Fruit fly (Drosophila melanogaster) whole organism, prepupa: ENCODE measurements around the gene CG16957.

Source experiments
- Blimp-1 ChIP-seq: fragments of 200-800 bp; sonication (Bioruptor generic); optimal IDR thresholded peaks from 3 replicates; lab custom pipeline; 2017; ENCODE audit warnings: missing biosample characterization, missing genetic modification characterization, mild to moderate bottlenecking, moderate library complexity, missing genetic modification reagents
- CG10631 ChIP-seq: fragments of 200-800 bp; sonication (Bioruptor generic); optimal IDR thresholded peaks from 2 replicates; lab custom pipeline; 2016; ENCODE audit warnings: missing biosample characterization, missing genetic modification characterization
- CG10669 ChIP-seq: fragments of 200-800 bp; sonication (Bioruptor generic); optimal IDR thresholded peaks from 3 replicates; lab custom pipeline; 2018; ENCODE audit warnings: missing biosample characterization, mild to moderate bottlenecking, missing genetic modification characterization, moderate library complexity
- CG11294 ChIP-seq: fragments of 200-800 bp; sonication (Bioruptor generic); IDR thresholded peaks from 2 replicates; pipeline ENCODE4 v1.3.6; 2022; ENCODE audit warnings: missing biosample characterization, missing genetic modification characterization
- CG11762 ChIP-seq: fragments of 200-800 bp; sonication (Bioruptor generic); optimal IDR thresholded peaks from 3 replicates; lab custom pipeline; 2016; ENCODE audit warnings: missing biosample characterization, missing genetic modification characterization; ENCODE audit not compliant: insufficient read depth
- CG11902 ChIP-seq: fragments of 200-800 bp; sonication (Bioruptor generic); optimal IDR thresholded peaks from 3 replicates; lab custom pipeline; 2016; ENCODE audit warnings: missing biosample characterization, missing genetic modification characterization
- CG15336 ChIP-seq: fragments of 200-800 bp; sonication (Bioruptor generic); IDR thresholded peaks from 2 replicates; pipeline ENCODE4 v1.3.6; 2022; ENCODE audit warnings: missing biosample characterization, missing genetic modification characterization
- CG16779 ChIP-seq: fragments of 200-800 bp; sonication (Bioruptor generic); optimal IDR thresholded peaks from 3 replicates; lab custom pipeline; 2017; ENCODE audit warnings: missing biosample characterization, mild to moderate bottlenecking, missing genetic modification characterization
- CG3032 ChIP-seq: fragments of 200-800 bp; optimal IDR thresholded peaks from 2 replicates; lab custom pipeline; 2019; ENCODE audit warnings: missing biosample characterization, mild to moderate bottlenecking, missing genetic modification characterization, moderate library complexity
- CG31627 ChIP-seq: fragments of 200-800 bp; sonication (Bioruptor generic); optimal IDR thresholded peaks from 3 replicates; lab custom pipeline; 2016; ENCODE audit warnings: missing biosample characterization, missing genetic modification characterization
- CG3919 ChIP-seq: fragments of 200-800 bp; sonication (Bioruptor generic); optimal IDR thresholded peaks from 3 replicates; lab custom pipeline; 2016; ENCODE audit warnings: missing biosample characterization, missing genetic modification characterization
- CG4318 ChIP-seq: fragments of 200-800 bp; sonication (Bioruptor generic); optimal IDR thresholded peaks from 3 replicates; lab custom pipeline; 2017; ENCODE audit warnings: missing biosample characterization, mild to moderate bottlenecking, missing genetic modification characterization
- CG6163 ChIP-seq: fragments of 200-800 bp; sonication (Bioruptor generic); IDR thresholded peaks from 3 replicates; pipeline ENCODE4 v1.3.6; 2022; ENCODE audit warnings: missing biosample characterization, missing genetic modification characterization
- CG6792 ChIP-seq: fragments of 200-800 bp; sonication (Bioruptor generic); optimal IDR thresholded peaks from 3 replicates; lab custom pipeline; 2016; ENCODE audit warnings: missing biosample characterization, missing genetic modification characterization
- CG6808 ChIP-seq: fragments of 200-800 bp; sonication (Bioruptor generic); optimal IDR thresholded peaks from 3 replicates; lab custom pipeline; 2017; ENCODE audit warnings: missing biosample characterization, missing genetic modification characterization, mild to moderate bottlenecking, moderate library complexity, missing genetic modification reagents
- CG6854 ChIP-seq: fragments of 200-800 bp; sonication (Bioruptor generic); optimal IDR thresholded peaks from 2 replicates; lab custom pipeline; 2017; ENCODE audit warnings: missing biosample characterization, mild to moderate bottlenecking, missing genetic modification characterization
- CG7368 ChIP-seq: fragments of 200-800 bp; sonication (Bioruptor generic); optimal IDR thresholded peaks from 3 replicates; lab custom pipeline; 2016; ENCODE audit warnings: missing biosample characterization, missing genetic modification characterization
- CG8319 ChIP-seq: fragments of 200-800 bp; sonication (Bioruptor generic); optimal IDR thresholded peaks from 3 replicates; lab custom pipeline; 2016; ENCODE audit warnings: missing biosample characterization, missing genetic modification characterization
- CG9139 ChIP-seq: fragments of 200-800 bp; sonication (Bioruptor generic); optimal IDR thresholded peaks from 3 replicates; lab custom pipeline; 2017; ENCODE audit warnings: missing biosample characterization, mild to moderate bottlenecking, missing genetic modification characterization
- Eip75B ChIP-seq: fragments of 200-800 bp; sonication (Bioruptor generic); optimal IDR thresholded peaks from 3 replicates; lab custom pipeline; 2016; ENCODE audit warnings: missing biosample characterization, missing genetic modification characterization
- Eip93F ChIP-seq: fragments of 200-800 bp; sonication (Bioruptor generic); optimal IDR thresholded peaks from 2 replicates; lab custom pipeline; 2016; ENCODE audit warnings: missing biosample characterization, mild to moderate bottlenecking, missing genetic modification characterization
- Ets21C ChIP-seq: fragments of 200-800 bp; sonication (Bioruptor generic); optimal IDR thresholded peaks from 3 replicates; lab custom pipeline; 2016; ENCODE audit warnings: missing biosample characterization, missing genetic modification characterization
- Ets96B ChIP-seq: fragments of 200-800 bp; optimal IDR thresholded peaks from 2 replicates; lab custom pipeline; 2019; ENCODE audit warnings: missing biosample characterization, mild to moderate bottlenecking, missing genetic modification characterization, moderate library complexity
- Gug ChIP-seq: fragments of 200-800 bp; sonication (Bioruptor generic); IDR thresholded peaks from 2 replicates; pipeline ENCODE4 v1.3.6; 2022; ENCODE audit warnings: missing biosample characterization, missing genetic modification characterization
- Hr38 ChIP-seq: sonication (Bioruptor generic); optimal IDR thresholded peaks from 2 replicates; lab custom pipeline; 2016; ENCODE audit warnings: missing biosample characterization, missing genetic modification characterization
- Hr39 ChIP-seq: fragments of 200-800 bp; sonication (Bioruptor generic); optimal IDR thresholded peaks from 2 replicates; lab custom pipeline; 2016; ENCODE audit warnings: missing biosample characterization, missing genetic modification characterization
- Hr4 ChIP-seq: fragments of 200-800 bp; sonication (Bioruptor generic); optimal IDR thresholded peaks from 3 replicates; lab custom pipeline; 2016; ENCODE audit warnings: missing biosample characterization, missing genetic modification characterization
- Lpt ChIP-seq: fragments of 200-800 bp; sonication (Bioruptor generic); optimal IDR thresholded peaks from 3 replicates; lab custom pipeline; 2016; ENCODE audit warnings: missing biosample characterization, missing genetic modification characterization
- OdsH ChIP-seq: fragments of 200-800 bp; sonication (Bioruptor generic); optimal IDR thresholded peaks from 3 replicates; lab custom pipeline; 2016; ENCODE audit warnings: missing biosample characterization, missing genetic modification characterization
- Smox ChIP-seq: fragments of 200-800 bp; sonication (Bioruptor generic); optimal IDR thresholded peaks from 3 replicates; lab custom pipeline; 2016; ENCODE audit warnings: missing biosample characterization, missing genetic modification characterization
- Sox102F ChIP-seq: fragments of 200-800 bp; sonication (Bioruptor generic); optimal IDR thresholded peaks from 2 replicates; lab custom pipeline; 2016; ENCODE audit warnings: missing biosample characterization, mild to moderate bottlenecking, missing genetic modification characterization
- Sox14 ChIP-seq: fragments of 200-800 bp; sonication (Bioruptor generic); optimal IDR thresholded peaks from 3 replicates; lab custom pipeline; 2016; ENCODE audit warnings: missing biosample characterization, missing genetic modification characterization
- Sox15 ChIP-seq: fragments of 200-800 bp; sonication (Bioruptor generic); optimal IDR thresholded peaks from 3 replicates; lab custom pipeline; 2016; ENCODE audit warnings: missing biosample characterization, missing genetic modification characterization
- acj6 ChIP-seq: fragments of 200-800 bp; sonication (Bioruptor generic); optimal IDR thresholded peaks from 3 replicates; lab custom pipeline; 2016; ENCODE audit warnings: missing biosample characterization, missing genetic modification characterization
- cyc ChIP-seq: fragments of 200-800 bp; sonication (Bioruptor generic); optimal IDR thresholded peaks from 3 replicates; lab custom pipeline; 2016; ENCODE audit warnings: missing biosample characterization, missing genetic modification characterization
- dac ChIP-seq: fragments of 200-800 bp; sonication (Bioruptor generic); optimal IDR thresholded peaks from 2 replicates; lab custom pipeline; 2017; ENCODE audit warnings: missing biosample characterization, mild to moderate bottlenecking, missing genetic modification characterization
- eg ChIP-seq: fragments of 200-800 bp; sonication (Bioruptor generic); IDR thresholded peaks from 3 replicates; pipeline ENCODE4 v1.3.6; 2022; ENCODE audit warnings: missing biosample characterization, missing genetic modification characterization
- esn ChIP-seq: fragments of 200-800 bp; sonication (Bioruptor generic); optimal IDR thresholded peaks from 2 replicates; lab custom pipeline; 2016; ENCODE audit warnings: missing biosample characterization, mild to moderate bottlenecking, missing genetic modification characterization, moderate library complexity
- fd59A ChIP-seq: fragments of 200-800 bp; sonication (Bioruptor generic); optimal IDR thresholded peaks from 2 replicates; lab custom pipeline; 2017; ENCODE audit warnings: missing biosample characterization, mild to moderate bottlenecking, missing genetic modification characterization, missing genetic modification reagents
- fd85E ChIP-seq: fragments of 200-800 bp; sonication (Bioruptor generic); optimal IDR thresholded peaks from 3 replicates; lab custom pipeline; 2016; ENCODE audit warnings: missing biosample characterization, missing genetic modification characterization
- lz ChIP-seq: fragments of 200-800 bp; sonication (Bioruptor generic); optimal IDR thresholded peaks from 3 replicates; lab custom pipeline; 2016; ENCODE audit warnings: missing biosample characterization, missing genetic modification characterization
- net ChIP-seq: fragments of 200-800 bp; sonication (Bioruptor generic); optimal IDR thresholded peaks from 3 replicates; lab custom pipeline; 2016; ENCODE audit warnings: missing biosample characterization, missing genetic modification characterization
- pdm3 ChIP-seq: fragments of 200-800 bp; sonication (Bioruptor generic); optimal IDR thresholded peaks from 3 replicates; lab custom pipeline; 2016; ENCODE audit warnings: missing biosample characterization, missing genetic modification characterization
- salr ChIP-seq, 2 experiments: fragments of 200-800 bp; sonication (Bioruptor generic); optimal IDR thresholded peaks; 3 replicates each; lab custom pipeline; 2016 to 2018; ENCODE audit warnings: missing biosample characterization in 2 of 2, missing genetic modification characterization in 2 of 2, mild to moderate bottlenecking in 1 of 2
- spab ChIP-seq: fragments of 200-800 bp; sonication (Bioruptor generic); optimal IDR thresholded peaks from 2 replicates; lab custom pipeline; 2017; ENCODE audit warnings: missing biosample characterization, mild to moderate bottlenecking, missing genetic modification characterization, missing genetic modification reagents
- ss ChIP-seq, 2 experiments: fragments of 200-800 bp; sonication (Bioruptor generic); optimal IDR thresholded peaks; 2 replicates in 1 of 2; 3 replicates in 1 of 2; lab custom pipeline; 2017 to 2018; ENCODE audit warnings: mild to moderate bottlenecking in 2 of 2, missing biosample characterization in 2 of 2, missing genetic modification characterization in 2 of 2, moderate library complexity in 1 of 2
- svp ChIP-seq: fragments of 200-800 bp; sonication (Bioruptor generic); peaks from one replicate; lab custom pipeline; 2016; ENCODE audit warnings: missing biosample characterization, missing genetic modification characterization
- topi ChIP-seq: fragments of 200-800 bp; sonication (Bioruptor generic); optimal IDR thresholded peaks from 3 replicates; lab custom pipeline; 2016; ENCODE audit warnings: missing biosample characterization, missing genetic modification characterization
- vri ChIP-seq: fragments of 200-800 bp; sonication (Bioruptor generic); optimal IDR thresholded peaks from 3 replicates; lab custom pipeline; 2016; ENCODE audit warnings: missing biosample characterization, mild to moderate bottlenecking, missing genetic modification characterization

CG16957 gene

dm6 chr2L:13394903-13395302 is 1.1 kb downstream of the CG16957 start, which contains the start of gene RpL24 (continued):
- TF ChIP-seq CG10631 (no peak), Sox14 (peak; percentile 72), spab (GFP tag; lab: Kevin White, UChicago) (peak; percentile 70), lz (GFP tag; lab: Kevin White, UChicago) (peak; percentile 90), Hr39 (GFP tag; lab: Kevin White, UChicago) (peak; percentile 73), CG10669 (GFP tag; lab: Kevin White, UChicago) (peak; percentile 78), Sox15 (peak; percentile 1), svp (GFP tag; lab: Kevin White, UChicago) (no peak)

dm6 chr2L:13387255-13387654 is 8.7 kb downstream of the CG16957 start, which contains the start of the genes Ing5 and CG7099:
Gene Ing5 (minus strand): TSS chr2L:13387312.
Gene CG7099 (plus strand): TSS chr2L:13387571.
- TF ChIP-seq Blimp-1 (GFP tag; lab: Kevin White, UChicago) (peak; percentile 78), esn (peak; percentile 97), CG15336 (GFP tag; lab: Robert Waterston, UW) (peak; percentile 89), fd59A (GFP tag; lab: Kevin White, UChicago) (peak; percentile 84), Gug (GFP tag; lab: Robert Waterston, UW) (peak; percentile 93), net (GFP tag; lab: Kevin White, UChicago) (peak; percentile 93), Hr38 (peak; percentile 19), vri (GFP tag; lab: Kevin White, UChicago) (no peak), OdsH (peak; percentile 97), Sox14 (peak; percentile 95), CG6808 (peak; percentile 80), CG6792 (GFP tag; lab: Kevin White, UChicago) (peak; percentile 93), CG10669 (GFP tag; lab: Kevin White, UChicago) (peak; percentile 93), CG11902 (GFP tag; lab: Kevin White, UChicago) (peak; percentile 94), pdm3 (peak; percentile 95), svp (GFP tag; lab: Kevin White, UChicago) (no peak), CG7368 (peak; percentile 90), Smox (GFP tag; lab: Kevin White, UChicago) (peak; percentile 95), Sox102F (GFP tag; lab: Kevin White, UChicago) (peak; percentile 96), salr (GFP tag; optimal IDR thresholded peaks at IDR 0.05; lab: Kevin White, UChicago) (peak; percentile 88 to 92), CG8319 (GFP tag; lab: Kevin White, UChicago) (peak; percentile 90), Eip75B (GFP tag; lab: Kevin White, UChicago) (peak; percentile 93), acj6 (GFP tag; lab: Kevin White, UChicago) (peak; percentile 97), CG6854 (GFP tag; lab: Kevin White, UChicago) (peak; percentile 82), lz (GFP tag; lab: Kevin White, UChicago) (peak; percentile 96), Lpt (peak; percentile 90), CG6163 (GFP tag; lab: Robert Waterston, UW) (peak; percentile 96), Eip93F (GFP tag; lab: Kevin White, UChicago) (peak; percentile 92), Hr4 (GFP tag; lab: Kevin White, UChicago) (peak; percentile 96), Sox15 (peak; percentile 94), CG31627 (GFP tag; lab: Kevin White, UChicago) (peak; percentile 96), CG11762 (peak; percentile 92), Ets21C (GFP tag; lab: Kevin White, UChicago) (peak; percentile 93), cyc (GFP tag; lab: Kevin White, UChicago) (peak; percentile 95), CG4318 (GFP tag; lab: Kevin White, UChicago) (peak; percentile 91), CG9139 (GFP tag; lab: Kevin White, UChicago) (no peak), Ets96B (tag; lab: Kevin White, UChicago) (peak; percentile 94), ss (GFP tag; optimal IDR thresholded peaks at IDR 0.05; lab: Kevin White, UChicago) (peak in 1 of 2 experiments; percentile 89), fd85E (no peak), Hr39 (GFP tag; lab: Kevin White, UChicago) (peak; percentile 95), CG3919 (peak; percentile 96), topi (GFP tag; lab: Kevin White, UChicago) (peak; percentile 95), CG11294 (peak; percentile 90), eg (peak; percentile 96), CG16779 (tag; lab: Kevin White, UChicago) (no peak), dac (GFP tag; lab: Kevin White, UChicago) (peak; percentile 88), CG3032 (tag; lab: Kevin White, UChicago) (peak; percentile 94)
